Fruit fly (Drosophila melanogaster): ENCODE data around the gene CG14963.
A peak's percentile ranks its signal among the peaks of the same experiment; 100 is the strongest.

Gene CG14963

dm6 chr3L:3143383-3143962 is 28.9 kb downstream of the CG14963 start, which contains the start of the genes CG11537 and Alg2 (continued):
- TF ChIP-seq Deaf1 (tag; optimal IDR thresholded peaks at IDR 0.05) = peak; percentile 52
- peak; percentile 29 for TF ChIP-seq Med (GFP tag)
- TF ChIP-seq CG4360 (GFP tag; IDR thresholded peaks at IDR 0.05) = no peak
- TF ChIP-seq CG2120 (GFP tag; optimal IDR thresholded peaks at IDR 0.05) = peak; percentile 36
- TF ChIP-seq CG8388 (GFP tag; optimal IDR thresholded peaks at IDR 0.05) = peak; percentile 17
- TF ChIP-seq mam (GFP tag; optimal IDR thresholded peaks at IDR 0.05) = peak; percentile 15
- TF ChIP-seq CG11504 (tag; optimal IDR thresholded peaks at IDR 0.05) = peak; percentile 70
- no peak for TF ChIP-seq h (optimal IDR thresholded peaks at IDR 0.05)
- peak; percentile 56 for TF ChIP-seq scrt (GFP tag; optimal IDR thresholded peaks at IDR 0.05)
- peak; percentile 62; the same call in 2 of the 3 replicates for TF ChIP-seq row (GFP tag; IDR thresholded peaks at IDR 0.05)
- peak; percentile 28 for TF ChIP-seq CG12155 (GFP tag; optimal IDR thresholded peaks at IDR 0.05)
- TF ChIP-seq CG9215 (GFP tag; IDR thresholded peaks at IDR 0.05) = no peak
- peak; percentile 12 for TF ChIP-seq CG18476 (GFP tag; optimal IDR thresholded peaks at IDR 0.05)
- TF ChIP-seq az2 (GFP tag; optimal IDR thresholded peaks at IDR 0.05) = peak; percentile 13
- no peak for TF ChIP-seq CG10274 (GFP tag; optimal IDR thresholded peaks at IDR 0.05)
- peak; percentile 28 for TF ChIP-seq CG1603 (tag; optimal IDR thresholded peaks at IDR 0.05)
- peak; percentile 5 for TF ChIP-seq CG13894 (tag; optimal IDR thresholded peaks at IDR 0.05)
- no peak for TF ChIP-seq CG43689 (GFP tag; IDR thresholded peaks at IDR 0.05)
- peak; percentile 45 for TF ChIP-seq CG18262 (tag; optimal IDR thresholded peaks at IDR 0.05)
- TF ChIP-seq dysf (GFP tag; IDR thresholded peaks at IDR 0.05) = peak; percentile 27; the same call in 1 of the 3 replicates
- TF ChIP-seq Dp (GFP tag; optimal IDR thresholded peaks at IDR 0.05) = peak; percentile 29
- TF ChIP-seq MESR4 (GFP tag; optimal IDR thresholded peaks at IDR 0.05) = no peak
- TF ChIP-seq NK7.1 (GFP tag; optimal IDR thresholded peaks at IDR 0.05) = no peak
- no peak for TF ChIP-seq HLHmδ (GFP tag; optimal IDR thresholded peaks at IDR 0.05)
- peak; percentile 61 for TF ChIP-seq CG9932 (GFP tag; IDR thresholded peaks at IDR 0.05)
- TF ChIP-seq pzg (GFP tag; optimal IDR thresholded peaks at IDR 0.05) = peak; percentile 42
- 0 out of 2 replicates have a peak, but pooled peaks have one; percentile 32 for TF ChIP-seq Atf6 (GFP tag; IDR thresholded peaks at IDR 0.05)
- no peak; the same call in 1 of the 2 replicates for TF ChIP-seq CG6272 (GFP tag; IDR thresholded peaks at IDR 0.05)
- TF ChIP-seq CG34422 (GFP tag; IDR thresholded peaks at IDR 0.05) = 0 out of 3 replicates have a peak, but pooled peaks have one; percentile 39
- TF ChIP-seq BEAF-32 (GFP tag; optimal IDR thresholded peaks at IDR 0.05) = peak; percentile 22
- TF ChIP-seq E2f2 (GFP tag; IDR thresholded peaks at IDR 0.05) = peak; percentile 36
- TF ChIP-seq CG11247 (GFP tag; IDR thresholded peaks at IDR 0.05) = peak; percentile 36; the same call in 1 of the 2 replicates

DNA sequence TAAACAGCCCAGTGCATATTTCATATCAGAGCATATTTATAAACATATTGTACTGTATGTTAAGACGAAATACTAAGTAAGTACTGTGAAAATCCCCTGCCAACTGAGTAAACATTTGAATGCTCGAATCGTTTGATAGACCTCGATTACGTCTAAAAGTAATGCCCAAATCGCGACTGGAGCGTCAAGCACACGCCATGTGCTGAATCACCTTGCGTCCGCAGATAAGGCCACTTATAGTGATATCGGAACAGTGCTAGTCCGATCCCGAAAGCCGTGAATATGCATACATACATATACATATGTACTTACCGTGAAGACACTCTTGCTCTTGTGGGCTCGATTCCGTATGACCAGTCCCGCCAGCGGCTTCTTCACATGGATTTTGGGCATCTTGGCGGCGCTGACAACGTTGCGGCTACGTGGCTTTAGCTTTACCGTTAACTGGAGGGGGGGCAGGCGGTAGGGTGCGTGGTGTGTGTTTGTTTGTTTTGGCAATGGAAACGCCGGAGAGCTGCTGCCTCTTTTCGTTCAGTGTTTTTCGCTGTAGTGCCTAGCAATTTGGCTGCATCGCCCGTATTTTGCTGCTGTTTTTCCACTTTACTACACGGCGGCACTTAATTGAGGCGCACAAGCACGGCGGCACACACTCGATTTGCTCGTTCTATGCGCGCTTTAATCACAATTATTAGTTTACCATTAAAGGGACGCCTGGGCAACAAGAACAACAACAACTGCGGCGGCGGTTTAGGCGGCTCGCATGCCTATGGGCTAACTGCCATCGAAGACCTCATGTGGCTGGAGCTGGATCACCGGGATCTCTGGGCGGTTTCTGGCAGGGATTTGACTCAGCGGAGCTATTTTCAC is 29.6 kb downstream of the CG14963 start:
- TF ChIP-seq Bdp1 (GFP tag; optimal IDR thresholded peaks at IDR 0.05) (no peak), CG7963 (GFP tag; IDR thresholded peaks at IDR 0.05; ENCODE audit: partially characterized antibody) (no peak), CG7556 (GFP tag; optimal IDR thresholded peaks at IDR 0.05) (no peak), CG11247 (GFP tag; IDR thresholded peaks at IDR 0.05) (no peak), CG4424 (GFP tag; optimal IDR thresholded peaks at IDR 0.05) (no peak), exex (tag; optimal IDR thresholded peaks at IDR 0.05) (peak; percentile 64), CG1832 (GFP tag; optimal IDR thresholded peaks at IDR 0.05) (no peak), ATbp (GFP tag; optimal IDR thresholded peaks at IDR 0.05) (no peak), salm (tag; optimal IDR thresholded peaks at IDR 0.05) (no peak), Sry-β (GFP tag; optimal IDR thresholded peaks at IDR 0.05) (no peak), sna (GFP tag; IDR thresholded peaks at IDR 0.05; ENCODE audit: partially characterized antibody) (no peak), sug (tag; optimal IDR thresholded peaks at IDR 0.05) (peak; percentile 57), Jarid2 (GFP tag; optimal IDR thresholded peaks at IDR 0.05) (no peak), Rx (GFP tag; IDR thresholded peaks at IDR 0.05) (0 out of 2 replicates have a peak, but pooled peaks have one; percentile 14), Antp (GFP tag; optimal IDR thresholded peaks at IDR 0.05) (no peak), rib (GFP tag; IDR thresholded peaks at IDR 0.05) (no peak), az2 (GFP tag; optimal IDR thresholded peaks at IDR 0.05) (no peak), CG10654 (GFP tag; optimal IDR thresholded peaks at IDR 0.05) (no peak), twi (tag; optimal IDR thresholded peaks at IDR 0.05) (no peak)
